Worm (Caenorhabditis elegans) whole organism, young adult: ENCODE measurements around the gene ZK1307.1.

ENCODE experiments used
- B0019.2 ChIP-seq: fragments of 200-800 bp; sonication (Bioruptor generic); conservative IDR thresholded peaks from 2 replicates; pipeline ENCODE4 v1.3.6; 2022; ENCODE audit warnings: missing genetic modification reagents, missing genetic modification characterization, missing compliant biosample characterization
- B0035.1 ChIP-seq: sonication (generic microtip); optimal IDR thresholded peaks from 2 replicates; lab custom pipeline; 2016; ENCODE audit warnings: missing genetic modification characterization, mild to moderate bottlenecking, missing compliant biosample characterization, missing genotype, missing genetic modification reagents
- B0336.3 ChIP-seq: fragments of 200-800 bp; sonication (Bioruptor generic); IDR thresholded peaks from 2 replicates; pipeline ENCODE4 v1.3.6; 2022; ENCODE audit warnings: missing genetic modification characterization, missing compliant biosample characterization
- D2030.7 ChIP-seq: fragments of 200-800 bp; sonication (Bioruptor generic); IDR thresholded peaks from 2 replicates; pipeline ENCODE4 v1.3.6; 2022; ENCODE audit warnings: missing genetic modification reagents, missing genetic modification characterization, missing compliant biosample characterization
- F10E7.11 ChIP-seq: sonication (generic microtip); optimal IDR thresholded peaks from 2 replicates; lab custom pipeline; 2017; ENCODE audit warnings: mild to moderate bottlenecking, missing genetic modification characterization, moderate library complexity, missing compliant biosample characterization
- F39B2.1 ChIP-seq: fragments of 200-800 bp; sonication (Bioruptor generic); IDR thresholded peaks from 2 replicates; pipeline ENCODE4 v1.3.6; 2022; ENCODE audit warnings: missing genetic modification reagents, missing genetic modification characterization, missing compliant biosample characterization
- F52B5.7 ChIP-seq: sonication (generic microtip); optimal IDR thresholded peaks from 2 replicates; lab custom pipeline; 2016; ENCODE audit warnings: mild to moderate bottlenecking, missing genetic modification characterization, missing compliant biosample characterization
- Y53G8AR.9 ChIP-seq: fragments of 200-800 bp; sonication (Bioruptor generic); conservative IDR thresholded peaks from 2 replicates; pipeline ENCODE4 v1.3.6; 2022; ENCODE audit warnings: missing genetic modification reagents, missing genetic modification characterization, missing compliant biosample characterization
- Y79H2A.3 ChIP-seq: fragments of 200-800 bp; sonication (Bioruptor generic); conservative IDR thresholded peaks from 2 replicates; pipeline ENCODE4 v1.3.6; 2022; ENCODE audit warnings: missing genetic modification reagents, missing genetic modification characterization, missing compliant biosample characterization
- akir-1 ChIP-seq: fragments of 200-800 bp; sonication (Bioruptor generic); optimal IDR thresholded peaks from 2 replicates; lab custom pipeline; 2018; ENCODE audit warnings: mild to moderate bottlenecking, missing genetic modification characterization, moderate library complexity, missing compliant biosample characterization
- attf-5 ChIP-seq: fragments of 200-800 bp; sonication (Bioruptor generic); optimal IDR thresholded peaks from 2 replicates; lab custom pipeline; 2018; ENCODE audit warnings: mild to moderate bottlenecking, missing genetic modification characterization, missing compliant biosample characterization
- attf-6 ChIP-seq: fragments of 200-800 bp; sonication (Bioruptor generic); IDR thresholded peaks from 2 replicates; pipeline ENCODE4 v1.3.6; 2022; ENCODE audit warnings: missing genetic modification reagents, missing genetic modification characterization, missing compliant biosample characterization
- ceh-40 ChIP-seq: fragments of 200-800 bp; sonication (Bioruptor generic); IDR thresholded peaks from 2 replicates; pipeline ENCODE4 v1.3.6; 2022; ENCODE audit warnings: missing genetic modification characterization, missing compliant biosample characterization
- die-1 ChIP-seq: sonication (generic microtip); optimal IDR thresholded peaks from 2 replicates; lab custom pipeline; 2016; ENCODE audit warnings: missing genotype, mild to moderate bottlenecking, missing genetic modification characterization, missing compliant biosample characterization
- dpff-1 ChIP-seq: sonication (generic microtip); optimal IDR thresholded peaks from 2 replicates; lab custom pipeline; 2017; ENCODE audit warnings: mild to moderate bottlenecking, missing genetic modification characterization, missing compliant biosample characterization
- dpl-1 ChIP-seq: fragments of 150-350 bp; optimal IDR thresholded peaks from 2 replicates; lab custom pipeline; 2014; ENCODE audit warnings: missing biosample characterization, missing genetic modification reagents, missing genetic modification characterization
- egl-18 ChIP-seq: fragments of 200-800 bp; sonication (Bioruptor generic); IDR thresholded peaks from 2 replicates; pipeline ENCODE4 v1.3.6; 2022; ENCODE audit warnings: missing genetic modification reagents, missing genetic modification characterization, missing compliant biosample characterization
- him-1 ChIP-seq: sonication (generic microtip); optimal IDR thresholded peaks from 2 replicates; lab custom pipeline; 2016; ENCODE audit warnings: missing genotype, missing genetic modification reagents, missing genetic modification characterization, missing compliant biosample characterization
- hlh-12 ChIP-seq: sonication (generic microtip); optimal IDR thresholded peaks from 2 replicates; lab custom pipeline; 2016; ENCODE audit warnings: missing genetic modification characterization, missing compliant biosample characterization
- hmg-1.2 ChIP-seq: fragments of 200-800 bp; sonication (Bioruptor generic); IDR thresholded peaks from 2 replicates; pipeline ENCODE4 v1.3.6; 2022; ENCODE audit warnings: missing genetic modification reagents, missing genetic modification characterization, missing compliant biosample characterization
- hsf-1 ChIP-seq: fragments of 200-800 bp; sonication (Bioruptor generic); IDR thresholded peaks from 2 replicates; pipeline ENCODE4 v1.3.6; 2022; ENCODE audit warnings: missing genetic modification reagents, missing genetic modification characterization, missing compliant biosample characterization
- let-607 ChIP-seq, 2 experiments: fragments of 200-800 bp in 1 of 2; sonication (Bioruptor generic) in 1 of 2; sonication (generic microtip) in 1 of 2; optimal IDR thresholded peaks; 2 replicates each; lab custom pipeline; 2016 to 2018; ENCODE audit warnings: mild to moderate bottlenecking in 2 of 2, missing compliant biosample characterization in 2 of 2, missing genetic modification characterization in 2 of 2, moderate library complexity in 2 of 2, missing genotype in 1 of 2
- lin-26 ChIP-seq: fragments of 200-800 bp; sonication (Bioruptor generic); IDR thresholded peaks from 2 replicates; pipeline ENCODE4 v1.3.6; 2022; ENCODE audit warnings: missing genetic modification reagents, missing genetic modification characterization, missing compliant biosample characterization
- lin-40 ChIP-seq: sonication (generic microtip); optimal IDR thresholded peaks from 2 replicates; lab custom pipeline; 2016; ENCODE audit warnings: missing genetic modification characterization, mild to moderate bottlenecking, missing compliant biosample characterization, missing genotype, missing genetic modification reagents
- madf-6 ChIP-seq: fragments of 200-800 bp; sonication (Bioruptor generic); IDR thresholded peaks from 2 replicates; pipeline ENCODE4 v1.3.6; 2022; ENCODE audit warnings: missing genetic modification reagents, missing genetic modification characterization, missing compliant biosample characterization
- mcd-1 ChIP-seq: fragments of 200-800 bp; sonication (Bioruptor generic); IDR thresholded peaks from 2 replicates; pipeline ENCODE4 v1.3.6; 2022; ENCODE audit warnings: missing genetic modification reagents, missing genetic modification characterization, missing compliant biosample characterization
- nhr-120 ChIP-seq: fragments of 200-800 bp; sonication (Bioruptor generic); IDR thresholded peaks from 2 replicates; pipeline ENCODE4 v1.3.6; 2022; ENCODE audit warnings: missing genetic modification characterization, missing compliant biosample characterization
- nhr-80 ChIP-seq: sonication (generic microtip); optimal IDR thresholded peaks from 2 replicates; lab custom pipeline; 2016; ENCODE audit warnings: missing genetic modification characterization, missing compliant biosample characterization
- repo-1 ChIP-seq: sonication (generic microtip); optimal IDR thresholded peaks from 2 replicates; lab custom pipeline; 2017; ENCODE audit warnings: mild to moderate bottlenecking, missing genetic modification characterization, missing compliant biosample characterization
- sea-2 ChIP-seq: fragments of 200-800 bp; sonication (Bioruptor generic); IDR thresholded peaks from 2 replicates; pipeline ENCODE4 v1.3.6; 2022; ENCODE audit warnings: missing genetic modification characterization, missing compliant biosample characterization
- sptf-2 ChIP-seq: fragments of 200-800 bp; sonication (Bioruptor generic); optimal IDR thresholded peaks from 2 replicates; lab custom pipeline; 2018; ENCODE audit warnings: mild to moderate bottlenecking, missing genetic modification characterization, missing compliant biosample characterization
- tbp1 ChIP-seq: fragments of 200-800 bp; sonication (Bioruptor generic); optimal IDR thresholded peaks from 2 replicates; lab custom pipeline; 2018; ENCODE audit warnings: mild to moderate bottlenecking, missing genetic modification characterization, missing compliant biosample characterization
- tlf-1 ChIP-seq: fragments of 200-800 bp; sonication (Bioruptor generic); optimal IDR thresholded peaks from 2 replicates; lab custom pipeline; 2018; ENCODE audit warnings: mild to moderate bottlenecking, missing genetic modification characterization, missing compliant biosample characterization
- zim-3 ChIP-seq: sonication (generic microtip); optimal IDR thresholded peaks from 2 replicates; lab custom pipeline; 2017; ENCODE audit warnings: mild to moderate bottlenecking, missing genetic modification characterization, moderate library complexity, missing compliant biosample characterization
- ztf-18 ChIP-seq: sonication (generic microtip); optimal IDR thresholded peaks from 2 replicates; lab custom pipeline; 2016; ENCODE audit warnings: missing genotype, mild to moderate bottlenecking, missing genetic modification characterization, missing compliant biosample characterization

Gene ZK1307.1

DNA sequence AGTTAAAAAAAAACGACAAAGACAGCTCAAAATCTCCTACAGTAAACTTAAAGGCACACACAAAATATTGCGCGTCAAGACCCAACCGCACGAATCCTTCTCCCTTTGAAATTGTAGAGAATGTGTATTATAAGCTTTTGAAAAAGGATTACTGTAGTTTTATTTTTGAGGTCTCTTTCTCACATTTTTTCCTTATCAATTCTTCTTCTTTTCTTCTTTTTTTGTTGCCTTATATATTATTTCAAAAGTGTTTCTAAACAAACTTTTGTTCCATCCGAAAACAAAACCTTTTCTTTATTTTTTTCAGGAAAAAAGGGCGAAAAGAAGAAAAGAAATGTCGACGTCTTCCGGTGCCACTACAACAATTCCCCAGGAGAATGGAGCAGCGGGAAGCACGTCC, 25.1 kb upstream of the ZK1307.1 start, which contains the start of gene ZK1320.13:
Gene ZK1320.13 (plus strand): TSS at position 301 of the 400 bp plus-strand sequence.
- no peak for TF ChIP-seq egl-18 (GFP tag; lab: Robert Waterston, UW)
- no peak for TF ChIP-seq him-1
- no peak for TF ChIP-seq tlf-1 (GFP tag; lab: Kevin White, UChicago)

DNA sequence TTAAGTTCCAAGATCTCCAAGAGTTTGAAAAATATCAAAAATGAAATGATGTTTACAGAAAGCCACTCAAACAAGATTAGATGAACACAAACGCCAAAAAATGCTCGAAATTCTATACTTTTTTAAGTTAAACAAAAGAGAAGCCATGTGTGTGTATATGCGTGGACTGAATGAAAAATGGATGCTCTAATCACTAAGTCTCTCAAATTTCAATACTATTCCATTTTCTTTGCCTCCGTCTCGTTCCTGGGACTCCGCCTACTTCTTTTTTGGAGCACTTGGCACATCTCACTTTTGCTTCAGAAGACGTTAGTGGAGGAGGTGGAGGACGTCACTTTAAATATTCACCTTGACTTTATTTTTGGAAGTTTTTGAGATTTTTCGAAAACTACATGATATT, 24.5 kb upstream of the ZK1307.1 start:
- TF ChIP-seq tbp1 (GFP tag; lab: Kevin White, UChicago) (no peak), mcd-1 (GFP tag; lab: Robert Waterston, UW) (no peak), hmg-1.2 (GFP tag; lab: Robert Waterston, UW) (peak; percentile 61), dpff-1 (tag; lab: Kevin White, UChicago) (no peak), lin-40 (tag; lab: Kevin White, UChicago) (no peak)

DNA sequence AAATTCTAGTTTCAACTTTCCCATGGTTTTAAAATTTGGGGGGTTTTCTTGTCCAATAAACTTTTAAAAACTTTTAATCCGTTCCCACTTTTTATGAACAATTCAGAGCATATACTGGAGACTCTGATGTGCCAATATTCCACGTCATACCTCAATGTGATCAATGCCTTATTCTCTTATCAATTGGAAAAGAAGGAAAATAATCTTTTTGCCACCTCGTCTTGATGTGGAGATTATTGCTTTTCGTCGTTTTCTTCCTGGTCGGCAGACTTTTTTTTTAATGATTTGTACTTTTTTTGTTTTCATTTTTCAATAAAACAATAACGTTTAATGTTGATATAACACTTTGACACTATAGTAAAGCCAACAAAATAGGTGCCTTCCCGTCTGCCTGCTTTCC, 22.1 kb upstream of the ZK1307.1 start:
- no peak for TF ChIP-seq hlh-12 (tag; lab: Kevin White, UChicago)
- TF ChIP-seq die-1 (tag; lab: Kevin White, UChicago), result no peak
- TF ChIP-seq nhr-80 (tag; lab: Kevin White, UChicago), result peak; percentile 66
- peak in 1 of 2 experiments; percentile 22 for TF ChIP-seq let-607 (tag; optimal IDR thresholded peaks at IDR 0.05; lab: Kevin White, UChicago)

DNA sequence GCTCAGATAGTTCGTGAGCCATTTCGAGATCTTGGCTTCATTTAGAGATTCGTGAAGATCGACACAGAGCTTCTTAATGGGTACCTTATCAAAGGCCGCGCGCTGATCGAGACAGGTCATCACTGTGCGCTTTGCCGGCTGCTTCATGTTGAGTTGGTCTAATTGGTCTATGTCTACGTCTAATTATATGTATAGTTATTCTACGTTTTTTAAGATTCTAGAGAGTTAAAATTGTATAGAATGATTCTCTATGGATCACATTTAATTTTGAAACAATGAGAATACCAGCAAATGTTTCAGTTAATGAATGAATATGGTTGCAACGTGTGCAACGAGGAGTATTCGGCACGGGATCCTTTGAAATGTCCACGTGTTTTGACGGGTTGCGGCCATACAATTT, 19.3 kb upstream of the ZK1307.1 start, which contains the start of gene arc-1:
Gene arc-1 (plus strand): TSS at position 301 of the 400 bp plus-strand sequence.
- TF ChIP-seq lin-26 (GFP tag; lab: Robert Waterston, UW) (no peak), hsf-1 (GFP tag; lab: Robert Waterston, UW) (no peak), D2030.7 (GFP tag; lab: Robert Waterston, UW) (no peak), F39B2.1 (GFP tag; lab: Robert Waterston, UW) (no peak), akir-1 (GFP tag; lab: Kevin White, UChicago) (no peak), B0336.3 (no peak), madf-6 (GFP tag; lab: Robert Waterston, UW) (no peak), sea-2 (GFP tag; lab: Robert Waterston, UW) (no peak), F10E7.11 (no peak), dpl-1 (no peak), ztf-18 (no peak)

DNA sequence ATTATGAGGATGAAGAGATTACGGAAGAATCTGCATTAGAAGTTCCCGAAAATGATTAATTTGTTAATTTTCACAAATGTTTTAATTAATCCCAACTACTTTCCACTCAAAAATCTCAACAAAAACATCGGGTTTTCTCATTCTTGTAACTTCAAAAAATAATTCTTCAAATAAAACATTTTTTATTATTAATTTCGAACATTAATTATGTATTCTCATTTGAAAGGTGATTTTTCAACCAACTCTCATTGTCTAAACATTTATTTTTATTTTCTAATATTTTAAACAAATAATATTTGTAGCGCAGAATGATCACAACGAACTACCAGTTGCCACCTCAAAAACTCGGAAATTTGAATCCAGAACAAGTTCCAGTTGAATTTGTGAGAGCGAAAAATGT, 15.9 kb upstream of the ZK1307.1 start, which contains the start of gene ZK1320.7:
Gene ZK1320.7 (plus strand): TSS at position 301 of the 400 bp plus-strand sequence.
- TF ChIP-seq nhr-120 (no peak), sptf-2 (no peak), Y53G8AR.9 (no peak), attf-6 (no peak), B0019.2 (GFP tag; lab: Robert Waterston, UW) (no peak), Y79H2A.3 (GFP tag; lab: Robert Waterston, UW) (no peak), zim-3 (tag; lab: Kevin White, UChicago) (no peak), him-1 (no peak), repo-1 (tag; lab: Kevin White, UChicago) (no peak), attf-5 (no peak), B0035.1 (tag; lab: Kevin White, UChicago) (no peak), F52B5.7 (tag; lab: Kevin White, UChicago) (no peak), ceh-40 (GFP tag; lab: Robert Waterston, UW) (no peak)
